Worm (Caenorhabditis elegans) whole organism, L3 larva: ENCODE data around the gene C14E2.5.

ENCODE experiments used
- ama-1 ChIP-seq: fragments of 150-350 bp; optimal IDR thresholded peaks from 2 replicates; lab custom pipeline; 2018
- ceh-28 ChIP-seq: fragments of 150-350 bp; optimal IDR thresholded peaks from 2 replicates; lab custom pipeline; 2014; ENCODE audit warnings: missing biosample characterization, missing genetic modification reagents, missing genetic modification characterization
- ceh-82 ChIP-seq: fragments of 150-350 bp; optimal IDR thresholded peaks from 2 replicates; lab custom pipeline; 2014; ENCODE audit warnings: missing biosample characterization, missing genetic modification characterization
- egl-27 ChIP-seq: sonication (generic microtip); optimal IDR thresholded peaks from 4 replicates; lab custom pipeline; 2017; ENCODE audit warnings: missing biosample characterization, missing genetic modification reagents, missing genetic modification characterization
- elt-1 ChIP-seq: fragments of 150-350 bp; optimal IDR thresholded peaks from 2 replicates; lab custom pipeline; 2014; ENCODE audit warnings: missing biosample characterization, missing genetic modification characterization
- mdl-1 ChIP-seq: fragments of 150-350 bp; optimal IDR thresholded peaks from 2 replicates; lab custom pipeline; 2014; ENCODE audit warnings: missing biosample characterization, missing genetic modification characterization
- nhr-11 ChIP-seq: fragments of 150-350 bp; optimal IDR thresholded peaks from 2 replicates; lab custom pipeline; 2014; ENCODE audit warnings: missing biosample characterization, missing genetic modification characterization
- nhr-25 ChIP-seq: sonication (generic microtip); optimal IDR thresholded peaks from 2 replicates; lab custom pipeline; 2017; ENCODE audit warnings: missing biosample characterization, missing genetic modification characterization
- nhr-76 ChIP-seq: fragments of 150-350 bp; sonication (generic microtip); optimal IDR thresholded peaks from 5 replicates; lab custom pipeline; 2014; ENCODE audit warnings: missing biosample characterization, missing genetic modification characterization
- pha-4 ChIP-seq: fragments of 150-350 bp; optimal IDR thresholded peaks from 2 replicates; lab custom pipeline; 2014; ENCODE audit warnings: missing biosample characterization, missing genetic modification reagents, missing genetic modification characterization
- skn-1 ChIP-seq: fragments of 150-350 bp; optimal IDR thresholded peaks from 2 replicates; lab custom pipeline; 2014; ENCODE audit warnings: missing biosample characterization, missing genetic modification characterization
- snpc-4 ChIP-seq: fragments of 150-350 bp; optimal IDR thresholded peaks from 2 replicates; lab custom pipeline; 2014; ENCODE audit warnings: missing biosample characterization, missing genetic modification characterization
- ztf-11 ChIP-seq: fragments of 150-350 bp; optimal IDR thresholded peaks from 2 replicates; lab custom pipeline; 2014; ENCODE audit warnings: missing biosample characterization, missing genetic modification characterization

- TF ChIP-seq ztf-11 (tag; lab: Kevin White, UChicago) (no peak), skn-1 (tag; lab: Kevin White, UChicago) (no peak), egl-27 (tag; lab: Kevin White, UChicago) (no peak), nhr-11 (tag; lab: Kevin White, UChicago) (no peak), pha-4 (tag; lab: Kevin White, UChicago) (no peak), nhr-25 (tag; lab: Kevin White, UChicago) (no peak), ama-1 (lab: Kevin White, UChicago) (no peak), mdl-1 (tag; lab: Kevin White, UChicago) (no peak), snpc-4 (tag; lab: Kevin White, UChicago) (no peak), ceh-82 (no peak), nhr-76 (no peak), ceh-28 (tag; lab: Kevin White, UChicago) (no peak), elt-1 (tag; lab: Kevin White, UChicago) (no peak)
These were observed 3.9 kb downstream of the C14E2.5 start, which contains the start of gene C14E2.4 for ce11 chrX:1821235-1821634.
